Worm (Caenorhabditis elegans): ENCODE data around the gene cni-1.

The cni-1 gene

DNA sequence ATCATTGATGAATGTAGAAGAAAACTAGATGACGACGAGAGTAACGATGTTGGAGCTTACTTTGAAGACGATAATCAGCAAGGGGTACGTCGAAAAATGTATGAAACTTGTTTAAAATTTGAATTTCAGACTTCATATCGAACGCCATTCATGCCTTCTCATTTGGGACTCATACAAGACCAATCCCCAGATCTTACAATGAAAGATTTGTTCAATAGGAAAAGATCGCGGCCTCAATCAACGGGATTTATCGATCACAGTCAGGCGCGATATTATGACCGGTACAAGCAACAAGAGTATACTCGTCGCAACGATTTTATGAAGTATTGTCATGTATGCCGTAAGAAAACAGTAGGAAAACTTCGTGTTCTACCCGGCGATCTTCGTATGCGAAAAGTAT, 3.3 kb upstream of the cni-1 start:
- no peak for TF ChIP-seq egl-27 (tag; optimal IDR thresholded peaks at IDR 0.05)
- TF ChIP-seq lin-11 (tag; optimal IDR thresholded peaks at IDR 0.05) = no peak
- no peak for TF ChIP-seq skn-1 (tag; optimal IDR thresholded peaks at IDR 0.05)
- no peak for TF ChIP-seq crh-2 (tag; optimal IDR thresholded peaks at IDR 0.05)
- no peak for TF ChIP-seq nhr-23 (tag; optimal IDR thresholded peaks at IDR 0.05)
- no peak for TF ChIP-seq blmp-1 (tag; optimal IDR thresholded peaks at IDR 0.05; ENCODE audit: insufficient read depth)

DNA sequence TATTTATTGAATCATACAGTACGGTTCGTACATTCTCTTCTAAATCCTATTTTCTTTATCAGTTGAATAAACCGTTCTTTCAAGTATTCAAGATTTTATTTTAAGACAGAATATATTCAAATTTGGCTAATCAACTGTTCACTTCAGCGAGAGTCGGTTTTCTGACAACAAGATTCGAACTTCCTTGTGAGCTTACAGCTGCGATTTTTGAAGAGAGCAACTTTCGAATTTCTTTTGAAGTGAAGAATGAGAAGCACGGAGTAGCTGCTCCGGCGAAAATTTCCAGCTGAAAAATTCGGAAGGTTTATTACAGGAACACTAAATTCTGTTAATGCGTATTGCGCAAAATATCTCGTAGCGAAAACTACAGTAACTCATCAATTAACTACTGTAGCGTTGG, 1.3 kb downstream of the cni-1 start:
- TF ChIP-seq ztf-4 (tag; optimal IDR thresholded peaks at IDR 0.05) (no peak), nhr-237 (tag; optimal IDR thresholded peaks at IDR 0.05) (no peak)

DNA sequence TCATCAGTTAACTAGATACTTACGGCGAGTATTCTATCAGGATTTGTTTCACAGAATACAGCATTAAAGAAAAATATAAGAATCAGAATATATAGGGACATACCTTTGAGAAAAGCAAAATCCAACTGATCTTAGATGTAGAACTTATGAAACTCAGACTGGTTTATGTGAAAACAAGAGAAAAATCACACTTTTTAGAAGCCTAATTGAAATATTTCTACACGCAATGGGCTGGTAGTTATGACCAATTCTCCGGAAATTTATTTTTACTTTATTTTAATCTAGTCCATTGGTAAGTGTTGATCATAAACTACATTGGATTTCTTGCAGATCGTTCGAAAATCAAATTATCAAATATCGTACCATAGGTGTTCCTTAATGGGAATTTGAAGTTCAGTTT, 4.0 kb downstream of the cni-1 start, which contains the start of gene T09E8.4:
Gene T09E8.4 (minus strand): TSS at position 101 of the 400 bp plus-strand sequence.
- TF ChIP-seq zag-1 (tag; optimal IDR thresholded peaks at IDR 0.05) = no peak
- no peak for TF ChIP-seq peb-1 (tag; optimal IDR thresholded peaks at IDR 0.05)
- no peak for TF ChIP-seq ZK546.5 (tag; optimal IDR thresholded peaks at IDR 0.05)
- TF ChIP-seq sem-4 (tag; optimal IDR thresholded peaks at IDR 0.05) = no peak
- no peak for TF ChIP-seq unc-39 (tag; optimal IDR thresholded peaks at IDR 0.05)
- TF ChIP-seq fos-1 (tag; optimal IDR thresholded peaks at IDR 0.05) = no peak
- TF ChIP-seq ztf-4 (tag; optimal IDR thresholded peaks at IDR 0.05) = no peak
- no peak for TF ChIP-seq ama-1 (optimal IDR thresholded peaks at IDR 0.05)
- TF ChIP-seq mbf-1 (tag; optimal IDR thresholded peaks at IDR 0.05) = no peak
- TF ChIP-seq C34F6.9 (tag; optimal IDR thresholded peaks at IDR 0.05) = no peak
- no peak for TF ChIP-seq nhr-11 (tag; optimal IDR thresholded peaks at IDR 0.05)
- TF ChIP-seq elt-1 (tag; optimal IDR thresholded peaks at IDR 0.05) = no peak
- TF ChIP-seq egl-27 (tag; optimal IDR thresholded peaks at IDR 0.05) = no peak
- TF ChIP-seq dmd-4 (tag; optimal IDR thresholded peaks at IDR 0.05) = no peak
- no peak for TF ChIP-seq blmp-1 (tag; optimal IDR thresholded peaks at IDR 0.05; ENCODE audit: insufficient read depth)
- no peak for TF ChIP-seq Y55F3AM.14 (GFP tag; optimal IDR thresholded peaks at IDR 0.05)
- TF ChIP-seq nhr-129 (tag; optimal IDR thresholded peaks at IDR 0.05) = no peak
- no peak for TF ChIP-seq sma-9 (GFP tag; optimal IDR thresholded peaks at IDR 0.05)
- no peak for TF ChIP-seq sma-9 (tag; optimal IDR thresholded peaks at IDR 0.05)
- TF ChIP-seq ztf-1 (GFP tag; conservative IDR thresholded peaks at IDR 0.05) = no peak

DNA sequence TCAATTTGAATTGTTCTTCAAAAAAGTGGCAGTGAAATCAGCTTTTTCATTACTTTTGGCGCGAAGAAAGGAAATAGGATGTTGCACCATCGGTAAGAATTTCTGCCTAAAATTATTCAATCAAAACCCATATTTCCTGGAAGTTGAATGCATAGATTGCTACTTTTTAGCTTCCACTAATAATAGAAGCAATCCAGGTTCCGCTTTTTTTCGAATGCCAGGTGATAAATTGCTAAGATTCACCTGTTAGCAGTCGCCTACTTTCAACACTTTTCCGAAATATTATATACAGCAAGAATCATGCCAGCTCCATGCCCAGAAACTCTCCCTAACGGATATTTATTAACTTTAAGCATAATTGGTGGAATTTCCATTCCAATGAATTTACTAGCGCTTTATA, 5.3 kb downstream of the cni-1 start, which contains the start of gene sri-6:
Gene sri-6 (plus strand): TSS at position 301 of the 400 bp plus-strand sequence.
- TF ChIP-seq lsy-2 (tag; optimal IDR thresholded peaks at IDR 0.05) (no peak), egl-27 (tag; optimal IDR thresholded peaks at IDR 0.05) (no peak), ama-1 (optimal IDR thresholded peaks at IDR 0.05) (no peak), ceh-82 (tag; optimal IDR thresholded peaks at IDR 0.05) (no peak), unc-55 (GFP tag; optimal IDR thresholded peaks at IDR 0.05) (no peak), nhr-12 (tag; optimal IDR thresholded peaks at IDR 0.05) (no peak), sma-3 (GFP tag; optimal IDR thresholded peaks at IDR 0.05) (no peak), snpc-4 (tag; optimal IDR thresholded peaks at IDR 0.05) (no peak), nhr-11 (tag; optimal IDR thresholded peaks at IDR 0.05) (no peak)

DNA sequence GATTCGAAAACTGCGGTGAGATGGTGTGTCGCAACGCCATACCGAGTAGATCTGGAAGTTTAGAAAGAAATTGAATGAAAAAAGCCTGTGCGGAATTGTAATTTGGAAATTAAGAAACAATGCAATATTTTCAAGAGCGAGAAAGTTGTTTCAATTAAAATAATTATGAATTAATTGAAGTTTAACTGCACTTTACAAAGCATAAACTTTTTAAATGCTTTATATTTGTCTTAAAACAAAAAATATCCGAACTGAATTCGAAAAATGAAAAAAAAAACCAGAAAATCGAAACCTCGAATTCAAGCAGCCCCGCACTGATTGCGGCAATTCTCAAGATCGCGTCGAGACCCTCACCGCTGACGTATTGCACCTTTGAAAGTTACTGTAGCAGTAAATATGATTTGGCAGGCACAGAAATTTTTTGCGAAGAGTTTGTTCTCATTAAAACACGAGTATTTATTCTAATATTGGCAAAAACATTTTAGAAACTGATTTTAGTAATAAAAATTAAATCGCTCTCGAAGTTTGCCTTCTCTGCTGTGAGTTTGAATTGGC, 13.4 kb downstream of the cni-1 start, which contains the start of gene sun-1:
Gene sun-1 (minus strand): TSS at position 51 of the 555 bp plus-strand sequence.
- TF ChIP-seq blmp-1 (tag; optimal IDR thresholded peaks at IDR 0.05; ENCODE audit: insufficient read depth) = no peak
- no peak for TF ChIP-seq unc-62 (GFP tag; optimal IDR thresholded peaks at IDR 0.05)
- no peak for TF ChIP-seq ztf-4 (tag; optimal IDR thresholded peaks at IDR 0.05)
- no peak for TF ChIP-seq nhr-129 (tag; optimal IDR thresholded peaks at IDR 0.05)
- TF ChIP-seq nhr-77 (tag; optimal IDR thresholded peaks at IDR 0.05) = no peak
- TF ChIP-seq sma-9 (GFP tag; optimal IDR thresholded peaks at IDR 0.05) = no peak
- no peak for TF ChIP-seq sma-9 (tag; optimal IDR thresholded peaks at IDR 0.05)
- TF ChIP-seq C34F6.9 (tag; optimal IDR thresholded peaks at IDR 0.05) = no peak
- TF ChIP-seq ceh-16 (tag; optimal IDR thresholded peaks at IDR 0.05) = no peak
- TF ChIP-seq aly-2 (tag; optimal IDR thresholded peaks at IDR 0.05) = no peak
- TF ChIP-seq nhr-237 (tag; optimal IDR thresholded peaks at IDR 0.05) = no peak
- TF ChIP-seq elt-1 (tag; optimal IDR thresholded peaks at IDR 0.05) = no peak

Data from whole organism, L2 larva.